Worm (Caenorhabditis elegans) whole organism, midembryonic: ENCODE data around the gene F56F11.4.

Experiments used
- T22C8.4 ChIP-seq: fragments of 200-800 bp; sonication (Bioruptor generic); IDR thresholded peaks from 2 replicates; pipeline ENCODE4 v1.3.6; 2022; ENCODE audit warnings: missing genetic modification characterization, missing compliant biosample characterization
- cog-1 ChIP-seq: sonication (generic microtip); optimal IDR thresholded peaks from 2 replicates; lab custom pipeline; 2016; ENCODE audit warnings: missing genetic modification characterization, missing compliant biosample characterization
- flt-1 ChIP-seq: fragments of 200-800 bp; sonication (Bioruptor generic); IDR thresholded peaks from 2 replicates; pipeline ENCODE4 v1.3.6; 2022; ENCODE audit warnings: missing genetic modification characterization, missing compliant biosample characterization
- klf-2 ChIP-seq: fragments of 200-800 bp; sonication (Bioruptor generic); conservative IDR thresholded peaks from 2 replicates; pipeline ENCODE4 v1.3.6; 2022; ENCODE audit warnings: missing genetic modification reagents, missing genetic modification characterization, missing compliant biosample characterization
- med-1 ChIP-seq: sonication (generic microtip); optimal IDR thresholded peaks from 2 replicates; lab custom pipeline; 2017; ENCODE audit warnings: missing genetic modification characterization, mild to moderate bottlenecking, missing compliant biosample characterization, antibody characterized with exemption, missing genetic modification reagents; ENCODE audit not compliant: insufficient read depth
- ref-1 ChIP-seq: fragments of 200-800 bp; sonication (Bioruptor generic); conservative IDR thresholded peaks from 2 replicates; pipeline ENCODE4 v1.3.6; 2022; ENCODE audit warnings: missing genetic modification reagents, missing genetic modification characterization, missing compliant biosample characterization
- tab-1 ChIP-seq: fragments of 200-800 bp; sonication (Bioruptor generic); IDR thresholded peaks from 2 replicates; pipeline ENCODE4 v1.3.6; 2022; ENCODE audit warnings: missing genetic modification characterization, missing compliant biosample characterization
- ztf-23 ChIP-seq: fragments of 200-800 bp; sonication (Bioruptor generic); IDR thresholded peaks from 2 replicates; pipeline ENCODE4 v1.3.6; 2022; ENCODE audit warnings: missing genetic modification reagents, missing genetic modification characterization, missing compliant biosample characterization
- ztf-29 ChIP-seq: fragments of 200-800 bp; sonication (Bioruptor generic); IDR thresholded peaks from 2 replicates; pipeline ENCODE4 v1.3.6; 2022; ENCODE audit warnings: missing genetic modification reagents, missing genetic modification characterization, missing compliant biosample characterization

F56F11.4 gene

ce11 chrIII:2891443-2891842, 35.4 kb downstream of the F56F11.4 start, which contains the start of gene F56F11.1:
Gene F56F11.1 (plus strand): TSS chrIII:2891743.
- TF ChIP-seq tab-1 (GFP tag; lab: Robert Waterston, UW) (no peak), klf-2 (no peak), T22C8.4 (no peak), ref-1 (GFP tag; lab: Robert Waterston, UW) (no peak), cog-1 (tag; lab: Kevin White, UChicago) (no peak)

ce11 chrIII:2899705-2900104, 43.7 kb downstream of the F56F11.4 start:
- no peak for TF ChIP-seq klf-2
- no peak for TF ChIP-seq cog-1 (tag; lab: Kevin White, UChicago)
- TF ChIP-seq ztf-23 (GFP tag; lab: Robert Waterston, UW): no peak
- TF ChIP-seq T22C8.4: no peak
- no peak for TF ChIP-seq med-1 (GFP tag; lab: Kevin White, UChicago)
- no peak for TF ChIP-seq tab-1 (GFP tag; lab: Robert Waterston, UW)

- no peak for TF ChIP-seq cog-1 (tag; lab: Kevin White, UChicago)
Measured at ce11 chrIII:2901117-2901516, 45.1 kb downstream of the F56F11.4 start, which contains the start of gene idpa-1. Gene idpa-1 (minus strand): TSS chrIII:2901217.

- TF ChIP-seq ref-1 (GFP tag; lab: Robert Waterston, UW) (no peak), klf-2 (no peak)
Measured at ce11 chrIII:2904164-2904563, 48.1 kb downstream of the F56F11.4 start.

ce11 chrIII:2907819-2908218, 51.8 kb downstream of the F56F11.4 start:
- no peak for TF ChIP-seq med-1 (GFP tag; lab: Kevin White, UChicago)

- TF ChIP-seq med-1 (GFP tag; lab: Kevin White, UChicago): no peak
- no peak for TF ChIP-seq T22C8.4
- TF ChIP-seq tab-1 (GFP tag; lab: Robert Waterston, UW): no peak
- TF ChIP-seq klf-2: no peak
- TF ChIP-seq cog-1 (tag; lab: Kevin White, UChicago): no peak
- no peak for TF ChIP-seq ref-1 (GFP tag; lab: Robert Waterston, UW)
- no peak for TF ChIP-seq ztf-23 (GFP tag; lab: Robert Waterston, UW)
- TF ChIP-seq flt-1: no peak
- TF ChIP-seq ztf-29 (GFP tag; lab: Robert Waterston, UW): no peak
Measured at ce11 chrIII:2908859-2909258, 52.8 kb downstream of the F56F11.4 start.

ce11 chrIII:2910606-2911005, 54.6 kb downstream of the F56F11.4 start, which contains the start of gene cdh-1:
Gene cdh-1 (plus strand): TSS chrIII:2910906.
- TF ChIP-seq flt-1 (no peak), tab-1 (GFP tag; lab: Robert Waterston, UW) (no peak), klf-2 (no peak), ztf-23 (GFP tag; lab: Robert Waterston, UW) (no peak), med-1 (GFP tag; lab: Kevin White, UChicago) (no peak), cog-1 (tag; lab: Kevin White, UChicago) (no peak), T22C8.4 (no peak), ztf-29 (GFP tag; lab: Robert Waterston, UW) (no peak), ref-1 (GFP tag; lab: Robert Waterston, UW) (no peak)

ce11 chrIII:2912916-2913315, 56.9 kb downstream of the F56F11.4 start:
- TF ChIP-seq med-1 (GFP tag; lab: Kevin White, UChicago): no peak

ce11 chrIII:2914029-2914428, 58.0 kb downstream of the F56F11.4 start:
- TF ChIP-seq cog-1 (tag; lab: Kevin White, UChicago) (no peak), ref-1 (GFP tag; lab: Robert Waterston, UW) (no peak), med-1 (GFP tag; lab: Kevin White, UChicago) (no peak), T22C8.4 (no peak), klf-2 (no peak), tab-1 (GFP tag; lab: Robert Waterston, UW) (no peak), ztf-23 (GFP tag; lab: Robert Waterston, UW) (no peak), flt-1 (no peak), ztf-29 (GFP tag; lab: Robert Waterston, UW) (no peak)
